Worm (Caenorhabditis elegans) whole organism, early embryonic: ENCODE data around the gene Y39A3B.8.

Experiments used
- B0310.2 ChIP-seq: sonication (generic microtip); optimal IDR thresholded peaks from 2 replicates; lab custom pipeline; 2016; ENCODE audit warnings: mild to moderate bottlenecking, missing genetic modification characterization, missing compliant biosample characterization
- F13C5.2 ChIP-seq: sonication (generic microtip); optimal IDR thresholded peaks from 2 replicates; lab custom pipeline; 2017; ENCODE audit warnings: mild to moderate bottlenecking, missing genetic modification characterization, inconsistent platforms, missing compliant biosample characterization
- aly-1 ChIP-seq: sonication (generic microtip); optimal IDR thresholded peaks from 2 replicates; lab custom pipeline; 2016; ENCODE audit warnings: missing genetic modification characterization, missing compliant biosample characterization
- ama-1 ChIP-seq: fragments of 150-350 bp; optimal IDR thresholded peaks from 2 replicates; lab custom pipeline; 2014
- ceh-13 ChIP-seq: fragments of 200-800 bp; sonication (Bioruptor generic); optimal IDR thresholded peaks from 2 replicates; lab custom pipeline; 2018; ENCODE audit warnings: mild to moderate bottlenecking, missing genetic modification characterization, missing compliant biosample characterization
- ceh-36 ChIP-seq: sonication (generic microtip); optimal IDR thresholded peaks from 2 replicates; lab custom pipeline; 2016; ENCODE audit warnings: missing genetic modification characterization, inconsistent platforms, missing compliant biosample characterization
- ets-7 ChIP-seq: sonication (generic microtip); optimal IDR thresholded peaks from 2 replicates; lab custom pipeline; 2016; ENCODE audit warnings: missing genotype, missing genetic modification characterization, missing compliant biosample characterization
- flt-1 ChIP-seq: fragments of 200-800 bp; sonication (Bioruptor generic); IDR thresholded peaks from 2 replicates; pipeline ENCODE4 v1.3.6; 2022; ENCODE audit warnings: missing genetic modification characterization, missing compliant biosample characterization
- hmbx-1 ChIP-seq: sonication (generic microtip); optimal IDR thresholded peaks from 2 replicates; lab custom pipeline; 2016; ENCODE audit warnings: mild to moderate bottlenecking, missing genetic modification characterization, missing compliant biosample characterization
- hmg-4 ChIP-seq: fragments of 200-800 bp; sonication (Bioruptor generic); optimal IDR thresholded peaks from 2 replicates; lab custom pipeline; 2018; ENCODE audit warnings: mild to moderate bottlenecking, missing genetic modification characterization, missing compliant biosample characterization
- hnd-1 ChIP-seq: sonication (generic microtip); optimal IDR thresholded peaks from 2 replicates; lab custom pipeline; 2016; ENCODE audit warnings: missing genetic modification characterization, missing compliant biosample characterization
- pes-1 ChIP-seq: fragments of 200-800 bp; sonication (Bioruptor generic); IDR thresholded peaks from 2 replicates; pipeline ENCODE4 v1.3.6; 2022; ENCODE audit warnings: missing genetic modification reagents, missing genetic modification characterization, missing compliant biosample characterization
- scrt-1 ChIP-seq: fragments of 200-800 bp; sonication (Bioruptor generic); IDR thresholded peaks from 2 replicates; pipeline ENCODE4 v1.3.6; 2022; ENCODE audit warnings: missing genetic modification characterization, missing compliant biosample characterization
- sea-1 ChIP-seq: fragments of 200-800 bp; sonication (Bioruptor generic); conservative IDR thresholded peaks from 2 replicates; pipeline ENCODE4 v1.3.6; 2022; ENCODE audit warnings: missing genetic modification characterization, missing compliant biosample characterization
- tbx-11 ChIP-seq: fragments of 200-800 bp; sonication (Bioruptor generic); IDR thresholded peaks from 2 replicates; pipeline ENCODE4 v1.3.6; 2022; ENCODE audit warnings: missing genetic modification characterization, missing compliant biosample characterization
- tbx-37 ChIP-seq: fragments of 200-800 bp; sonication (Bioruptor generic); conservative IDR thresholded peaks from 2 replicates; pipeline ENCODE4 v1.3.6; 2022; ENCODE audit warnings: missing genetic modification reagents, missing genetic modification characterization, missing compliant biosample characterization
- tra-4 ChIP-seq: sonication (generic microtip); optimal IDR thresholded peaks from 2 replicates; lab custom pipeline; 2017; ENCODE audit warnings: missing genetic modification characterization, missing compliant biosample characterization

Gene Y39A3B.8

DNA sequence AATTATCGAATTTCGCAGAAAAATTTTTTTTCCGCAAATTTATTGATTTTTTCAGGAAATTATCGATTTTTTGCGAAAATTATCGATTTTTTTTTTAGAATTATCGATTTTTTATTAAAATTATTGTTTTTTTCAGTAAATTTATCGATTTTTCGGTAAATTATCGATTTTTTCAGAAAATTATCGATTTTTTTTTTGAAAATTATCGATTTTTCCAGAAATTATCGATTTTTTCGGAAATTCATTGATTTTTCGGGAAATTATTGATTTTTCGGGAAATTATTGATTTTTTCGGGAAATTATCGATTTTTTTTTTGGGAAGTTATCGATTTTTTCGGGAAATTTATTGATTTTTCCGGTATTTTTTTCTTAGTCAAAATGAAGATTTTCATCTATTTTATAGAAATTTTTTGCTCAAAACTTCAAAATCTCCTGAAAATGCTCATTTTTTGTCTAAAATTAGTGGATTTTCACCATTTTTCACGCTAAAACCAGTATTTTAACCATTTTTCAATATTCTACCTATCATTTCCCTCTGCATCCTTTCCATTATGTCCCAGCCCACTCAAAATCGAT lies 32.2 kb upstream of the Y39A3B.8 start:
- TF ChIP-seq aly-1 (tag; lab: Kevin White, UChicago) (no peak), scrt-1 (GFP tag; lab: Robert Waterston, UW) (no peak), ets-7 (tag; lab: Kevin White, UChicago) (no peak), F13C5.2 (no peak), ceh-13 (GFP tag; lab: Kevin White, UChicago) (no peak), hmbx-1 (tag; lab: Kevin White, UChicago) (no peak), sea-1 (GFP tag; lab: Robert Waterston, UW) (no peak), ceh-36 (tag; lab: Kevin White, UChicago) (no peak), tbx-11 (GFP tag; lab: Robert Waterston, UW) (no peak), ama-1 (lab: Kevin White, UChicago) (no peak)

ce11 chrIII:1961895-1962506 lies 25.8 kb upstream of the Y39A3B.8 start, which contains the start of gene mboa-6:
mboa-6 (minus strand) TSS chrIII:1961945.
- no peak for TF ChIP-seq tbx-11 (GFP tag; lab: Robert Waterston, UW)
- TF ChIP-seq F13C5.2: peak; percentile 10

DNA sequence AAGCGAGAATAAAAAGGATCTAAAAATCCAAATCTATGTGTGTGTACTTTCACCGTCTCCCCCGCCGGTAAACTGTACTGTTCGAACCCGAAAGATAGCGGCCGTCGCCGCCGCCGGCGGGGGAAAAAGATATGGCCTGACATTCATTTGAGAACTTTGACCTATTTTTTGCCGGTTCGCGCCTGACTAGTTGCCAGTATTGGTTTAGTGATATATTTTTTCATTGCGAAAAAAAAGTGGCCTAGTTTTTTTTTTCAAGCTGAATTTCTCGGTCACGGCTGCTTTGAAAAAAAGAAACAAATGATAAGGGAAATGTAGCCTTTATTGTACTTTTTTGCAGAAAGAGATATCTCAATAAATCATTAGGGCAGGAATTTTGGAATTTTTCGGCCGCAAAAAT lies 25.2 kb upstream of the Y39A3B.8 start:
- TF ChIP-seq ceh-36 (tag; lab: Kevin White, UChicago) (no peak), B0310.2 (no peak), hnd-1 (tag; lab: Kevin White, UChicago) (no peak), sea-1 (GFP tag; lab: Robert Waterston, UW) (no peak), hmbx-1 (tag; lab: Kevin White, UChicago) (no peak), flt-1 (GFP tag; lab: Robert Waterston, UW) (no peak)

DNA sequence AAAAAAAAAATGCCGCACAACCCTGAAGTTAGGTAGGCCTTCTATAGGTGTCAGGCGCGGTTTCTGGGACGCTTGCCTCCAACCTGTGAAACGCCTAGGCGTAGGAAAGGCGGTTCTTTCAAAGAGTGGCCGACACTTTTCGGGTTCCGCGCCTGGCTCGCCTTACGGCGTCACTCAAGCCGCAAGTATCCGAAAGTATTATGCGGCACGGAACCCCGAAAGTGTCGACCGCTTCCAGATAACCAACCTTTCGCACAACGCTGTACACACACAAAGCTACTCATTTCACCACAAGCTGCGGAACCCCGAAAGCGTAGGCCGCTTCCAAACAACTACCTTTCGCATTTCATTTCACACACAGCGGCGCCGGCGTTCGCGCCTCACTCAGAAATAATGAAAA lies 24.7 kb upstream of the Y39A3B.8 start:
- TF ChIP-seq scrt-1 (GFP tag; lab: Robert Waterston, UW) (no peak), B0310.2 (no peak), tbx-11 (GFP tag; lab: Robert Waterston, UW) (no peak), ceh-13 (GFP tag; lab: Kevin White, UChicago) (no peak), ets-7 (tag; lab: Kevin White, UChicago) (no peak)

DNA sequence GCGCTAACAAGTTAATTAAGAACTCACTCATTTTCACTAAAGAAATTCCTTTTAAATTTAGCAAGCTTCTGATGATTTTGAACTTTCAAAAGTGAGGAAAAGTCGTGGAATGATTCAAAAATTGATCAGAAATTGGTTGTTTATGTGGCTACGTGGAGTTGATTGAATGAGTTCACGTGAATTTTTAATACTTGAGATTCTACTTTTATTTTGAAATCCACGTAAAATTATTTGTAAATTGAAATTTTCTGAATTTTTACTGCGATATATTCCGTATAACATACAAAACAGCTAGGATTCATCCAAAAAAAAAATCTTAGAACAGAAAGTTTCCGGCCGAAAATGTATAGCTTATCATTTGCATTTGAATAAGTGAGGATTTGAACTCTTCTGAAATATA lies 18.0 kb upstream of the Y39A3B.8 start, which contains the start of gene moa-1:
Gene moa-1, minus strand, starts transcription at position 101 of the 400 bp plus-strand sequence.
- TF ChIP-seq scrt-1 (GFP tag; lab: Robert Waterston, UW) (no peak), ceh-13 (GFP tag; lab: Kevin White, UChicago) (no peak), sea-1 (GFP tag; lab: Robert Waterston, UW) (no peak), hnd-1 (tag; lab: Kevin White, UChicago) (no peak), flt-1 (GFP tag; lab: Robert Waterston, UW) (no peak), ceh-36 (tag; lab: Kevin White, UChicago) (no peak), pes-1 (GFP tag; lab: Robert Waterston, UW) (no peak), B0310.2 (no peak), ets-7 (tag; lab: Kevin White, UChicago) (no peak), tbx-11 (GFP tag; lab: Robert Waterston, UW) (no peak), hmg-4 (GFP tag; lab: Kevin White, UChicago) (no peak), tra-4 (tag; lab: Kevin White, UChicago) (no peak), aly-1 (tag; lab: Kevin White, UChicago) (no peak), hmbx-1 (tag; lab: Kevin White, UChicago) (no peak)

- no peak for TF ChIP-seq F13C5.2
- no peak for TF ChIP-seq sea-1 (GFP tag; lab: Robert Waterston, UW)
- no peak for TF ChIP-seq tbx-37
- no peak for TF ChIP-seq tbx-11 (GFP tag; lab: Robert Waterston, UW)
- no peak for TF ChIP-seq ceh-13 (GFP tag; lab: Kevin White, UChicago)
- no peak for TF ChIP-seq pes-1 (GFP tag; lab: Robert Waterston, UW)
- no peak for TF ChIP-seq ets-7 (tag; lab: Kevin White, UChicago)
- no peak for TF ChIP-seq ceh-36 (tag; lab: Kevin White, UChicago)
- no peak for TF ChIP-seq flt-1 (GFP tag; lab: Robert Waterston, UW)
- TF ChIP-seq hmg-4 (GFP tag; lab: Kevin White, UChicago): no peak
- no peak for TF ChIP-seq B0310.2
- no peak for TF ChIP-seq aly-1 (tag; lab: Kevin White, UChicago)
Observed at ce11 chrIII:1970433-1970832, 17.4 kb upstream of the Y39A3B.8 start, which contains the start of gene R155.5. R155.5 (minus strand) TSS chrIII:1970533.

ce11 chrIII:1975992-1976391 lies 11.8 kb upstream of the Y39A3B.8 start:
- TF ChIP-seq tbx-37: no peak
- TF ChIP-seq B0310.2: no peak
- TF ChIP-seq ceh-13 (GFP tag; lab: Kevin White, UChicago): no peak
- no peak for TF ChIP-seq tbx-11 (GFP tag; lab: Robert Waterston, UW)
- no peak for TF ChIP-seq flt-1 (GFP tag; lab: Robert Waterston, UW)
- no peak for TF ChIP-seq hmbx-1 (tag; lab: Kevin White, UChicago)
- no peak for TF ChIP-seq aly-1 (tag; lab: Kevin White, UChicago)
- TF ChIP-seq ets-7 (tag; lab: Kevin White, UChicago): no peak
- TF ChIP-seq sea-1 (GFP tag; lab: Robert Waterston, UW): no peak
- TF ChIP-seq scrt-1 (GFP tag; lab: Robert Waterston, UW): no peak
- TF ChIP-seq ceh-36 (tag; lab: Kevin White, UChicago): no peak
- TF ChIP-seq hnd-1 (tag; lab: Kevin White, UChicago): no peak
- TF ChIP-seq hmg-4 (GFP tag; lab: Kevin White, UChicago): no peak
- no peak for TF ChIP-seq ama-1 (lab: Kevin White, UChicago)
- no peak for TF ChIP-seq pes-1 (GFP tag; lab: Robert Waterston, UW)
- TF ChIP-seq tra-4 (tag; lab: Kevin White, UChicago): no peak
- TF ChIP-seq F13C5.2: no peak
